Worm (Caenorhabditis elegans): ENCODE data around the gene Y60C6A.3.

The Y60C6A.3 gene

ce11 chrV:4777388-4777986 is 8.1 kb upstream of the Y60C6A.3 start, which contains the start of gene C18G1.1:
Gene C18G1.1 (plus strand): TSS chrV:4777960.
- no peak for TF ChIP-seq hnd-1 (tag; optimal IDR thresholded peaks at IDR 0.05)
- TF ChIP-seq B0310.2 (tag; optimal IDR thresholded peaks at IDR 0.05): no peak
- TF ChIP-seq ets-7 (tag; optimal IDR thresholded peaks at IDR 0.05): no peak
- no peak for TF ChIP-seq tbx-11 (GFP tag; IDR thresholded peaks at IDR 0.05)
- no peak for TF ChIP-seq hmbx-1 (tag; optimal IDR thresholded peaks at IDR 0.05)
- TF ChIP-seq sea-1 (GFP tag; conservative IDR thresholded peaks at IDR 0.05): no peak
- no peak for TF ChIP-seq tra-4 (tag; optimal IDR thresholded peaks at IDR 0.05)
- TF ChIP-seq ama-1 (optimal IDR thresholded peaks at IDR 0.05): no peak
- no peak for TF ChIP-seq hmg-4 (GFP tag; optimal IDR thresholded peaks at IDR 0.05)
- TF ChIP-seq flt-1 (GFP tag; IDR thresholded peaks at IDR 0.05): no peak
- TF ChIP-seq aly-1 (tag; optimal IDR thresholded peaks at IDR 0.05): no peak
- TF ChIP-seq ceh-36 (tag; optimal IDR thresholded peaks at IDR 0.05): no peak
- no peak for TF ChIP-seq ceh-13 (GFP tag; optimal IDR thresholded peaks at IDR 0.05)
- no peak for TF ChIP-seq tbx-37 (GFP tag; conservative IDR thresholded peaks at IDR 0.05)
- TF ChIP-seq scrt-1 (GFP tag; IDR thresholded peaks at IDR 0.05): no peak
- no peak for TF ChIP-seq F13C5.2 (tag; optimal IDR thresholded peaks at IDR 0.05)
- TF ChIP-seq pes-1 (GFP tag; IDR thresholded peaks at IDR 0.05): no peak

ce11 chrV:4783313-4783712 is 2.3 kb upstream of the Y60C6A.3 start, which contains the start of gene Y60C6A.1:
Gene Y60C6A.1 (plus strand): TSS chrV:4783613.
- TF ChIP-seq tbx-37 (GFP tag; conservative IDR thresholded peaks at IDR 0.05): no peak
- TF ChIP-seq scrt-1 (GFP tag; IDR thresholded peaks at IDR 0.05): no peak
- TF ChIP-seq pes-1 (GFP tag; IDR thresholded peaks at IDR 0.05): no peak
- no peak for TF ChIP-seq hmg-4 (GFP tag; optimal IDR thresholded peaks at IDR 0.05)
- no peak for TF ChIP-seq ceh-13 (GFP tag; optimal IDR thresholded peaks at IDR 0.05)
- TF ChIP-seq hnd-1 (tag; optimal IDR thresholded peaks at IDR 0.05): no peak
- no peak for TF ChIP-seq sea-1 (GFP tag; conservative IDR thresholded peaks at IDR 0.05)
- no peak for TF ChIP-seq F13C5.2 (tag; optimal IDR thresholded peaks at IDR 0.05)
- no peak for TF ChIP-seq tbx-11 (GFP tag; IDR thresholded peaks at IDR 0.05)

ce11 chrV:4787166-4787565 is 1.6 kb downstream of the Y60C6A.3 start, which contains the start of gene R02F11.9:
Gene R02F11.9 (plus strand): TSS chrV:4787466.
- TF ChIP-seq flt-1 (GFP tag; IDR thresholded peaks at IDR 0.05) (no peak), tbx-37 (GFP tag; conservative IDR thresholded peaks at IDR 0.05) (no peak), ceh-13 (GFP tag; optimal IDR thresholded peaks at IDR 0.05) (no peak), aly-1 (tag; optimal IDR thresholded peaks at IDR 0.05) (no peak), tra-4 (tag; optimal IDR thresholded peaks at IDR 0.05) (no peak), hmbx-1 (tag; optimal IDR thresholded peaks at IDR 0.05) (no peak), ama-1 (optimal IDR thresholded peaks at IDR 0.05) (no peak), ceh-36 (tag; optimal IDR thresholded peaks at IDR 0.05) (no peak), scrt-1 (GFP tag; IDR thresholded peaks at IDR 0.05) (no peak), hnd-1 (tag; optimal IDR thresholded peaks at IDR 0.05) (no peak), hmg-4 (GFP tag; optimal IDR thresholded peaks at IDR 0.05) (no peak), B0310.2 (tag; optimal IDR thresholded peaks at IDR 0.05) (no peak)

ce11 chrV:4787836-4788235 is 2.2 kb downstream of the Y60C6A.3 start:
- no peak for TF ChIP-seq tra-4 (tag; optimal IDR thresholded peaks at IDR 0.05)
- no peak for TF ChIP-seq F13C5.2 (tag; optimal IDR thresholded peaks at IDR 0.05)
- no peak for TF ChIP-seq ceh-13 (GFP tag; optimal IDR thresholded peaks at IDR 0.05)

ce11 chrV:4788823-4789222 is 3.2 kb downstream of the Y60C6A.3 start, which contains the start of gene R02F11.10:
Gene R02F11.10 (plus strand): TSS chrV:4789123.
- TF ChIP-seq tra-4 (tag; optimal IDR thresholded peaks at IDR 0.05) (no peak), F13C5.2 (tag; optimal IDR thresholded peaks at IDR 0.05) (no peak), flt-1 (GFP tag; IDR thresholded peaks at IDR 0.05) (no peak)

ce11 chrV:4790368-4790767 is 4.8 kb downstream of the Y60C6A.3 start, which contains the start of gene R02F11.12:
Gene R02F11.12 (plus strand): TSS chrV:4790668.
- TF ChIP-seq ceh-36 (tag; optimal IDR thresholded peaks at IDR 0.05) (no peak), F13C5.2 (tag; optimal IDR thresholded peaks at IDR 0.05) (no peak), scrt-1 (GFP tag; IDR thresholded peaks at IDR 0.05) (no peak), pes-1 (GFP tag; IDR thresholded peaks at IDR 0.05) (no peak), tra-4 (tag; optimal IDR thresholded peaks at IDR 0.05) (no peak), hmbx-1 (tag; optimal IDR thresholded peaks at IDR 0.05) (no peak), tbx-37 (GFP tag; conservative IDR thresholded peaks at IDR 0.05) (no peak), ceh-13 (GFP tag; optimal IDR thresholded peaks at IDR 0.05) (no peak), aly-1 (tag; optimal IDR thresholded peaks at IDR 0.05) (no peak)

- TF ChIP-seq aly-1 (tag; optimal IDR thresholded peaks at IDR 0.05): no peak
- TF ChIP-seq sea-1 (GFP tag; conservative IDR thresholded peaks at IDR 0.05): no peak
- no peak for TF ChIP-seq ceh-36 (tag; optimal IDR thresholded peaks at IDR 0.05)
- no peak for TF ChIP-seq hnd-1 (tag; optimal IDR thresholded peaks at IDR 0.05)
- TF ChIP-seq flt-1 (GFP tag; IDR thresholded peaks at IDR 0.05): no peak
- no peak for TF ChIP-seq F13C5.2 (tag; optimal IDR thresholded peaks at IDR 0.05)
- TF ChIP-seq hmg-4 (GFP tag; optimal IDR thresholded peaks at IDR 0.05): no peak
- TF ChIP-seq hmbx-1 (tag; optimal IDR thresholded peaks at IDR 0.05): no peak
- no peak for TF ChIP-seq tbx-37 (GFP tag; conservative IDR thresholded peaks at IDR 0.05)
- TF ChIP-seq ets-7 (tag; optimal IDR thresholded peaks at IDR 0.05): no peak
- no peak for TF ChIP-seq pes-1 (GFP tag; IDR thresholded peaks at IDR 0.05)
- no peak for TF ChIP-seq ama-1 (optimal IDR thresholded peaks at IDR 0.05)
- no peak for TF ChIP-seq scrt-1 (GFP tag; IDR thresholded peaks at IDR 0.05)
Observed at ce11 chrV:4791569-4791968, 6.0 kb downstream of the Y60C6A.3 start, which contains the start of gene R02F11.11. Gene R02F11.11 (plus strand): TSS chrV:4791869.

- TF ChIP-seq scrt-1 (GFP tag; IDR thresholded peaks at IDR 0.05): no peak
- no peak for TF ChIP-seq ama-1 (optimal IDR thresholded peaks at IDR 0.05)
- no peak for TF ChIP-seq aly-1 (tag; optimal IDR thresholded peaks at IDR 0.05)
- TF ChIP-seq F13C5.2 (tag; optimal IDR thresholded peaks at IDR 0.05): no peak
- TF ChIP-seq tbx-11 (GFP tag; IDR thresholded peaks at IDR 0.05): no peak
- no peak for TF ChIP-seq B0310.2 (tag; optimal IDR thresholded peaks at IDR 0.05)
- no peak for TF ChIP-seq hmbx-1 (tag; optimal IDR thresholded peaks at IDR 0.05)
- no peak for TF ChIP-seq ceh-13 (GFP tag; optimal IDR thresholded peaks at IDR 0.05)
- no peak for TF ChIP-seq tra-4 (tag; optimal IDR thresholded peaks at IDR 0.05)
Observed at ce11 chrV:4794308-4794707, 8.7 kb downstream of the Y60C6A.3 start, which contains the start of gene R02F11.2. Gene R02F11.2 (plus strand): TSS chrV:4794599.

Data from whole organism, early embryonic.